Fruit fly (Drosophila melanogaster): Measurements from ENCODE around the gene CG7065.

- TF ChIP-seq Dif (GFP tag; optimal IDR thresholded peaks at IDR 0.05; ENCODE audit: partially characterized antibody) (no peak), brk (GFP tag; optimal IDR thresholded peaks at IDR 0.05) (no peak), Hr78 (GFP tag; optimal IDR thresholded peaks at IDR 0.05) (no peak), psq (GFP tag; optimal IDR thresholded peaks at IDR 0.05) (no peak), HLH106 (tag; optimal IDR thresholded peaks at IDR 0.05) (no peak), woc (GFP tag; optimal IDR thresholded peaks at IDR 0.05) (no peak), foxo (GFP tag; optimal IDR thresholded peaks at IDR 0.05) (no peak), rgr (GFP tag; optimal IDR thresholded peaks at IDR 0.05) (no peak)
Observed at dm6 chrX:9110155-9110909, 32.0 kb upstream of the CG7065 start.

Measured in whole organism, wandering third instar larva.